Worm (Caenorhabditis elegans) whole organism, L3 larva: ENCODE data around the gene R10D12.1.

Source experiments
- ceh-28 ChIP-seq: fragments of 150-350 bp; optimal IDR thresholded peaks from 2 replicates; lab custom pipeline; 2014; ENCODE audit warnings: missing biosample characterization, missing genetic modification reagents, missing genetic modification characterization
- ceh-82 ChIP-seq: fragments of 150-350 bp; optimal IDR thresholded peaks from 2 replicates; lab custom pipeline; 2014; ENCODE audit warnings: missing biosample characterization, missing genetic modification characterization
- egl-5 ChIP-seq: fragments of 150-350 bp; optimal IDR thresholded peaks from 2 replicates; lab custom pipeline; 2017; ENCODE audit warnings: missing biosample characterization, missing genetic modification reagents, missing genetic modification characterization, inconsistent platforms
- nhr-11 ChIP-seq: fragments of 150-350 bp; optimal IDR thresholded peaks from 2 replicates; lab custom pipeline; 2014; ENCODE audit warnings: missing biosample characterization, missing genetic modification characterization
- nhr-23 ChIP-seq: fragments of 150-350 bp; optimal IDR thresholded peaks from 2 replicates; lab custom pipeline; 2014; ENCODE audit warnings: missing biosample characterization, missing genetic modification reagents, missing genetic modification characterization
- nhr-28 ChIP-seq: fragments of 150-350 bp; optimal IDR thresholded peaks from 2 replicates; lab custom pipeline; 2014; ENCODE audit warnings: missing biosample characterization, missing genetic modification characterization
- nhr-76 ChIP-seq: fragments of 150-350 bp; sonication (generic microtip); optimal IDR thresholded peaks from 5 replicates; lab custom pipeline; 2014; ENCODE audit warnings: missing biosample characterization, missing genetic modification characterization
- pqm-1 ChIP-seq: fragments of 150-350 bp; optimal IDR thresholded peaks from 2 replicates; lab custom pipeline; 2017; ENCODE audit warnings: missing biosample characterization, missing genetic modification characterization, inconsistent platforms
- snpc-4 ChIP-seq: fragments of 150-350 bp; optimal IDR thresholded peaks from 2 replicates; lab custom pipeline; 2014; ENCODE audit warnings: missing biosample characterization, missing genetic modification characterization
- unc-62 ChIP-seq: fragments of 150-350 bp; sonication (generic microtip); optimal IDR thresholded peaks from 4 replicates; lab custom pipeline; 2014; ENCODE audit warnings: missing biosample characterization, missing genetic modification reagents, missing genetic modification characterization
- ztf-11 ChIP-seq: fragments of 150-350 bp; optimal IDR thresholded peaks from 2 replicates; lab custom pipeline; 2014; ENCODE audit warnings: missing biosample characterization, missing genetic modification characterization

DNA sequence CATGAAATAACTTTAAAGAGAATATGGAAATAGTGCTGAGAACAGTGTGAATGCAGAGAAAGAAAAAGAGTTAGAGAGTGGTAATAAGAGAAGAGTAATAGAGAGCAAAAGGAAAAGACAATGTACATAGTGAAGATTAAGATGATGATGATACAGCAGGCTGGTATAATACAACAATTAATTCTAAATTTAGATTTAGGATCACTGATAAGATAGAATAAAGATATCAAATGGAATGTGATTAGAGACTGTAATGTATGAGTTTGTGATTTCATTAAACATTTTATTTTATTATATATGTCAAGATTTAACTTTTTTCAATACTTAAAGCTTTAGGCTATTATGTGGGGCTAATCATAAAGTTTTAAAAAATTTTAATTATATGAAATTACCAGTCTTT is 18.7 kb upstream of the R10D12.1 start, which contains the start of gene R10D12.8:
- TF ChIP-seq nhr-76 (tag; lab: Kevin White, UChicago) (no peak), ceh-82 (tag; lab: Kevin White, UChicago) (no peak), unc-62 (GFP tag; lab: Kevin White, UChicago) (no peak), pqm-1 (tag; lab: Kevin White, UChicago) (no peak), egl-5 (tag; lab: Kevin White, UChicago) (no peak), nhr-11 (tag; lab: Kevin White, UChicago) (no peak), snpc-4 (tag; lab: Kevin White, UChicago) (no peak), nhr-28 (no peak), nhr-23 (no peak), ceh-28 (no peak), ztf-11 (tag; lab: Kevin White, UChicago) (no peak)
